Worm (Caenorhabditis elegans): ENCODE results near the gene hif-1.
A peak's percentile ranks its signal among the peaks of the same experiment; 100 is the strongest.

ce11 chrV:20778257-20778697, 1.9 kb upstream of the hif-1 start:
- TF ChIP-seq nhr-25 (tag; optimal IDR thresholded peaks at IDR 0.05) (peak; percentile 96), elt-2 (tag; optimal IDR thresholded peaks at IDR 0.05) (peak; percentile 85), ceh-9 (tag; optimal IDR thresholded peaks at IDR 0.05) (no peak), nhr-23 (tag; optimal IDR thresholded peaks at IDR 0.05) (peak; percentile 98), mdl-1 (tag; optimal IDR thresholded peaks at IDR 0.05) (peak; percentile 98), snpc-4 (tag; optimal IDR thresholded peaks at IDR 0.05) (peak; percentile 76), unc-62 (GFP tag; optimal IDR thresholded peaks at IDR 0.05) (peak; percentile 93), pqm-1 (tag; optimal IDR thresholded peaks at IDR 0.05) (peak; percentile 84), ztf-11 (tag; optimal IDR thresholded peaks at IDR 0.05) (no peak)

Measured in whole organism, L3 larva.